Worm (Caenorhabditis elegans) whole organism, L2 larva: ENCODE measurements around the gene ZC449.7.

Experiments used
- R02D3.7 ChIP-seq: fragments of 150-350 bp; optimal IDR thresholded peaks from 2 replicates; lab custom pipeline; 2014; ENCODE audit warnings: missing biosample characterization, missing genetic modification characterization
- aly-2 ChIP-seq: fragments of 150-350 bp; optimal IDR thresholded peaks from 2 replicates; lab custom pipeline; 2014; ENCODE audit warnings: missing biosample characterization, missing genetic modification characterization
- ama-1 ChIP-seq: fragments of 150-350 bp; optimal IDR thresholded peaks from 2 replicates; lab custom pipeline; 2018; ENCODE audit warnings: inconsistent platforms
- ceh-82 ChIP-seq: fragments of 150-350 bp; optimal IDR thresholded peaks from 2 replicates; lab custom pipeline; 2014; ENCODE audit warnings: missing biosample characterization, missing genetic modification characterization
- nhr-23 ChIP-seq: fragments of 150-350 bp; optimal IDR thresholded peaks from 2 replicates; lab custom pipeline; 2014; ENCODE audit warnings: missing biosample characterization, missing genetic modification reagents, missing genetic modification characterization
- unc-62 ChIP-seq: fragments of 150-350 bp; optimal IDR thresholded peaks from 2 replicates; lab custom pipeline; 2014; ENCODE audit warnings: missing biosample characterization, missing genetic modification reagents, missing genetic modification characterization

ce11 chrX:5026461-5026860 lies 12.6 kb downstream of the ZC449.7 start:
- TF ChIP-seq unc-62 (GFP tag; lab: Kevin White, UChicago) (no peak), R02D3.7 (tag; lab: Kevin White, UChicago) (no peak), ceh-82 (tag; lab: Kevin White, UChicago) (no peak), nhr-23 (tag; lab: Kevin White, UChicago) (no peak), ama-1 (lab: Kevin White, UChicago) (no peak), aly-2 (tag; lab: Kevin White, UChicago) (no peak)
